Fruit fly (Drosophila melanogaster) whole organism, prepupa: ENCODE data around the gene CG43407.

Experiments used
- CG4318 ChIP-seq: fragments of 200-800 bp; sonication (Bioruptor generic); optimal IDR thresholded peaks from 3 replicates; lab custom pipeline; 2017; ENCODE audit warnings: missing biosample characterization, mild to moderate bottlenecking, missing genetic modification characterization
- CG6163 ChIP-seq: fragments of 200-800 bp; sonication (Bioruptor generic); IDR thresholded peaks from 3 replicates; pipeline ENCODE4 v1.3.6; 2022; ENCODE audit warnings: missing biosample characterization, missing genetic modification characterization
- CG6792 ChIP-seq: fragments of 200-800 bp; sonication (Bioruptor generic); optimal IDR thresholded peaks from 3 replicates; lab custom pipeline; 2016; ENCODE audit warnings: missing biosample characterization, missing genetic modification characterization
- CG6808 ChIP-seq: fragments of 200-800 bp; sonication (Bioruptor generic); optimal IDR thresholded peaks from 3 replicates; lab custom pipeline; 2017; ENCODE audit warnings: missing biosample characterization, missing genetic modification characterization, mild to moderate bottlenecking, moderate library complexity, missing genetic modification reagents
- Eip93F ChIP-seq: fragments of 200-800 bp; sonication (Bioruptor generic); optimal IDR thresholded peaks from 2 replicates; lab custom pipeline; 2016; ENCODE audit warnings: missing biosample characterization, mild to moderate bottlenecking, missing genetic modification characterization
- Hr39 ChIP-seq: fragments of 200-800 bp; sonication (Bioruptor generic); optimal IDR thresholded peaks from 2 replicates; lab custom pipeline; 2016; ENCODE audit warnings: missing biosample characterization, missing genetic modification characterization
- Smox ChIP-seq: fragments of 200-800 bp; sonication (Bioruptor generic); optimal IDR thresholded peaks from 3 replicates; lab custom pipeline; 2016; ENCODE audit warnings: missing biosample characterization, missing genetic modification characterization
- esn ChIP-seq: fragments of 200-800 bp; sonication (Bioruptor generic); optimal IDR thresholded peaks from 2 replicates; lab custom pipeline; 2016; ENCODE audit warnings: missing biosample characterization, mild to moderate bottlenecking, missing genetic modification characterization, moderate library complexity

dm6 chr3L:19046389-19047042 lies 6.7 kb downstream of the CG43407 start:
- TF ChIP-seq Eip93F (GFP tag; lab: Kevin White, UChicago) (peak; percentile 74), esn (GFP tag; lab: Kevin White, UChicago) (peak; percentile 93), CG6163 (GFP tag; lab: Robert Waterston, UW) (no peak), CG4318 (GFP tag; lab: Kevin White, UChicago) (no peak), Smox (GFP tag; lab: Kevin White, UChicago) (peak; percentile 86), Hr39 (GFP tag; lab: Kevin White, UChicago) (peak; percentile 67), CG6792 (GFP tag; lab: Kevin White, UChicago) (peak; percentile 82), CG6808 (GFP tag; lab: Kevin White, UChicago) (peak; percentile 66)
